Worm (Caenorhabditis elegans) whole organism, early embryonic: ENCODE data around the gene cah-1.
"Not testable (repeated sequence)": the region's sequence is repeated elsewhere in the genome, so short reads cannot be mapped to it uniquely, and the experiment has no call there.

Experiments
- B0310.2 ChIP-seq: sonication (generic microtip); optimal IDR thresholded peaks from 2 replicates; lab custom pipeline; 2016; ENCODE audit warnings: mild to moderate bottlenecking, missing genetic modification characterization, missing compliant biosample characterization
- F13C5.2 ChIP-seq: sonication (generic microtip); optimal IDR thresholded peaks from 2 replicates; lab custom pipeline; 2017; ENCODE audit warnings: mild to moderate bottlenecking, missing genetic modification characterization, inconsistent platforms, missing compliant biosample characterization
- aly-1 ChIP-seq: sonication (generic microtip); optimal IDR thresholded peaks from 2 replicates; lab custom pipeline; 2016; ENCODE audit warnings: missing genetic modification characterization, missing compliant biosample characterization
- ama-1 ChIP-seq: fragments of 150-350 bp; optimal IDR thresholded peaks from 2 replicates; lab custom pipeline; 2014
- ceh-13 ChIP-seq: fragments of 200-800 bp; sonication (Bioruptor generic); optimal IDR thresholded peaks from 2 replicates; lab custom pipeline; 2018; ENCODE audit warnings: mild to moderate bottlenecking, missing genetic modification characterization, missing compliant biosample characterization
- ceh-36 ChIP-seq: sonication (generic microtip); optimal IDR thresholded peaks from 2 replicates; lab custom pipeline; 2016; ENCODE audit warnings: missing genetic modification characterization, inconsistent platforms, missing compliant biosample characterization
- ets-7 ChIP-seq: sonication (generic microtip); optimal IDR thresholded peaks from 2 replicates; lab custom pipeline; 2016; ENCODE audit warnings: missing genotype, missing genetic modification characterization, missing compliant biosample characterization
- flt-1 ChIP-seq: fragments of 200-800 bp; sonication (Bioruptor generic); IDR thresholded peaks from 2 replicates; pipeline ENCODE4 v1.3.6; 2022; ENCODE audit warnings: missing genetic modification characterization, missing compliant biosample characterization
- hmbx-1 ChIP-seq: sonication (generic microtip); optimal IDR thresholded peaks from 2 replicates; lab custom pipeline; 2016; ENCODE audit warnings: mild to moderate bottlenecking, missing genetic modification characterization, missing compliant biosample characterization
- hmg-4 ChIP-seq: fragments of 200-800 bp; sonication (Bioruptor generic); optimal IDR thresholded peaks from 2 replicates; lab custom pipeline; 2018; ENCODE audit warnings: mild to moderate bottlenecking, missing genetic modification characterization, missing compliant biosample characterization
- hnd-1 ChIP-seq: sonication (generic microtip); optimal IDR thresholded peaks from 2 replicates; lab custom pipeline; 2016; ENCODE audit warnings: missing genetic modification characterization, missing compliant biosample characterization
- pes-1 ChIP-seq: fragments of 200-800 bp; sonication (Bioruptor generic); IDR thresholded peaks from 2 replicates; pipeline ENCODE4 v1.3.6; 2022; ENCODE audit warnings: missing genetic modification reagents, missing genetic modification characterization, missing compliant biosample characterization
- scrt-1 ChIP-seq: fragments of 200-800 bp; sonication (Bioruptor generic); IDR thresholded peaks from 2 replicates; pipeline ENCODE4 v1.3.6; 2022; ENCODE audit warnings: missing genetic modification characterization, missing compliant biosample characterization
- sea-1 ChIP-seq: fragments of 200-800 bp; sonication (Bioruptor generic); conservative IDR thresholded peaks from 2 replicates; pipeline ENCODE4 v1.3.6; 2022; ENCODE audit warnings: missing genetic modification characterization, missing compliant biosample characterization
- tbx-11 ChIP-seq: fragments of 200-800 bp; sonication (Bioruptor generic); IDR thresholded peaks from 2 replicates; pipeline ENCODE4 v1.3.6; 2022; ENCODE audit warnings: missing genetic modification characterization, missing compliant biosample characterization
- tbx-37 ChIP-seq: fragments of 200-800 bp; sonication (Bioruptor generic); conservative IDR thresholded peaks from 2 replicates; pipeline ENCODE4 v1.3.6; 2022; ENCODE audit warnings: missing genetic modification reagents, missing genetic modification characterization, missing compliant biosample characterization
- tra-4 ChIP-seq: sonication (generic microtip); optimal IDR thresholded peaks from 2 replicates; lab custom pipeline; 2017; ENCODE audit warnings: missing genetic modification characterization, missing compliant biosample characterization

The cah-1 gene

ce11 chrIII:5074398-5074797 is 11.0 kb downstream of the cah-1 start, which contains the start of gene ttbk-6:
ttbk-6 (plus strand) TSS chrIII:5074698.
- TF ChIP-seq ceh-13 (no peak), ama-1 (lab: Kevin White, UChicago) (no peak), scrt-1 (no peak), hmg-4 (no peak), B0310.2 (tag; lab: Kevin White, UChicago) (no peak), tbx-37 (GFP tag; lab: Robert Waterston, UW) (no peak), hnd-1 (tag; lab: Kevin White, UChicago) (no peak), tbx-11 (GFP tag; lab: Robert Waterston, UW) (no peak), sea-1 (no peak), aly-1 (tag; lab: Kevin White, UChicago) (no peak), pes-1 (GFP tag; lab: Robert Waterston, UW) (no peak), ceh-36 (no peak), tra-4 (tag; lab: Kevin White, UChicago) (no peak), hmbx-1 (tag; lab: Kevin White, UChicago) (no peak), ets-7 (tag; lab: Kevin White, UChicago) (no peak), flt-1 (GFP tag; lab: Robert Waterston, UW) (no peak), F13C5.2 (no peak)

- TF ChIP-seq ceh-36 (no peak), aly-1 (tag; lab: Kevin White, UChicago) (no peak), pes-1 (GFP tag; lab: Robert Waterston, UW) (no peak), sea-1 (no peak)
These were observed 13.9 kb downstream of the cah-1 start, which contains the start of gene C45G9.12 for ce11 chrIII:5071509-5071908. C45G9.12 (minus strand) TSS chrIII:5071609.

DNA sequence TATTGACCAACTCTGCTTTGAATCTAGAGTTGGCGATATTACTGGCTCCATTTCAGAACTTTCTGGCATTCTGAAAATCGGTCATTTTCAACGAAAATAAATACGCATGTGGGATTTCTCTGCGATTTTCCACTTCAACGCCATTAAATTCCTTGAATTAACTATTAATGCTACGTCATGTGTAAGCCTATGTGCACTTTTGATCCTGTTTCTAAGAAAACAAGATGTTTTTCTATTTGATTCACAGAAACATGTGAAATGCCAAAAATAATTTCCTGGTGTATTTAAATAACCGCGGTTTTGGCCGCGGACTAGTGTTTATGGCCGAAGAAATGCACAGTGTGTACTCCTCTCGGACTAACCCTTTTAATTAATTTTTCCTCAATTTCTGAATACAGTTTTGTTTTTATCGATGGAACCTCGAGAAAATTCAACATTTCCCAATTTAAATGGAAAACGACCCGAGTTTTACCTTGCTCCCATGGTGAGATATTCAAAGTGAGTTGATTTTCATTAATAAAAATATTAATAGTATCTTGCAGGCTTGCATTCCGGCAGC is 16.7 kb downstream of the cah-1 start, which contains the start of the genes C45G9.11 and C45G9.2:
Gene C45G9.11 (minus strand): TSS at position 51 of the 559 bp plus-strand sequence.
Gene C45G9.2 (plus strand): TSS at position 392 of the 559 bp plus-strand sequence.
- TF ChIP-seq tbx-37 (GFP tag; lab: Robert Waterston, UW) (peak; percentile 82; the same call in 1 of the 2 replicates), aly-1 (tag; lab: Kevin White, UChicago) (no peak), ama-1 (lab: Kevin White, UChicago) (no peak), B0310.2 (tag; lab: Kevin White, UChicago) (no peak), scrt-1 (no peak), F13C5.2 (peak; percentile 59), flt-1 (GFP tag; lab: Robert Waterston, UW) (0 out of 2 replicates have a peak, but pooled peaks have one; percentile 21), pes-1 (GFP tag; lab: Robert Waterston, UW) (no peak)

ce11 chrIII:5062406-5062805 is 23.0 kb downstream of the cah-1 start, which contains the start of gene C45G9.4:
C45G9.4 (plus strand) TSS chrIII:5062706.
- not testable (repeated sequence) for TF ChIP-seq pes-1 (GFP tag; lab: Robert Waterston, UW); hmbx-1 (tag; lab: Kevin White, UChicago); tra-4 (tag; lab: Kevin White, UChicago)

DNA sequence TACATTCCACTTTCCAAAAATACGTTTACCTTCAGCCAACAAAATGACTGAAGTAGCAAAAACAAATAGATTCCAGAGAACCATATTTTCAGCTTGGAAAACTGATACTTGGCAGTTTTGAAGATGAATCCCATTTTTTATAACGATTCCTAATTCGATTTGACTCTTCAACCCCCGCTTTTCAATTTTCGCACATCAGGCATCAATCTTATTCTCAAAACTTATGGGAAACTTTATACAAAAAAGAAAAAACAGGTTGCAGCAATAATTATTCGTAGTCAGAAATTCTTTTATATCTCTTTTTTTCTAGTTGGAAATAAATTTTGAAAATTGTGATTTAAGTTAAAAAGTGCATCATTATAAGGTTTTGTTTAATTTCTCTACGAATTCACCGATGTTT is 23.6 kb downstream of the cah-1 start, which contains the start of gene C45G9.10:
Gene C45G9.10 (minus strand): TSS at position 101 of the 400 bp plus-strand sequence.
- TF ChIP-seq scrt-1 (no peak), sea-1 (no peak), pes-1 (GFP tag; lab: Robert Waterston, UW) (no peak), B0310.2 (tag; lab: Kevin White, UChicago) (no peak), hmg-4 (no peak), tbx-11 (GFP tag; lab: Robert Waterston, UW) (no peak), hnd-1 (tag; lab: Kevin White, UChicago) (no peak), hmbx-1 (tag; lab: Kevin White, UChicago) (no peak), ets-7 (tag; lab: Kevin White, UChicago) (no peak), ama-1 (lab: Kevin White, UChicago) (no peak), tbx-37 (GFP tag; lab: Robert Waterston, UW) (no peak), F13C5.2 (no peak), tra-4 (tag; lab: Kevin White, UChicago) (no peak), ceh-13 (no peak), flt-1 (GFP tag; lab: Robert Waterston, UW) (no peak), ceh-36 (no peak), aly-1 (tag; lab: Kevin White, UChicago) (no peak)

ce11 chrIII:5055709-5056108 is 29.7 kb downstream of the cah-1 start, which contains the start of gene C45G9.9:
C45G9.9 (minus strand) TSS chrIII:5055809.
- not testable (repeated sequence) for TF ChIP-seq flt-1 (GFP tag; lab: Robert Waterston, UW); hmg-4; aly-1 (tag; lab: Kevin White, UChicago)

DNA sequence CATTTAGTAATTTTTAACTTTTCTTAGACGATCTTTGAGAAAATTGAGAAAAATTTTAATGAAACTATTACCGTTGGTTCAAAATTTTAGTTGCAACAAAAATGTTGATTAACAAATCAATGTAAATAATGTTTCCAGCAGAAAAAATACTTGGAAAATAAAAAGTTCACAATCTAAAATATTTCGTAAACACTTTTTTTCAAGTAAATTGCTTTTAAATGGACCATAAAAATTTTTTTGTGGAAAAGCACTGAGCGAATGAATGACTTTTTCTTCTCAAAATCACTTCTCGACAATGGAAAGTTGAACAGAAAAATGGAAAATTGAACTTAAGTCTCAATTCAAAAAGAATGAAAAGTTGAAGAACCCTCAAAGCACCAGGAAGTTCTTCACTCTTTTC is 31.9 kb downstream of the cah-1 start, which contains the start of gene C45G9.8:
Gene C45G9.8 (minus strand): TSS at position 101 of the 400 bp plus-strand sequence.
- TF ChIP-seq tbx-11 (GFP tag; lab: Robert Waterston, UW) (no peak), F13C5.2 (no peak), pes-1 (GFP tag; lab: Robert Waterston, UW) (no peak), flt-1 (GFP tag; lab: Robert Waterston, UW) (no peak), scrt-1 (no peak), tra-4 (tag; lab: Kevin White, UChicago) (no peak), ceh-36 (no peak), ets-7 (tag; lab: Kevin White, UChicago) (no peak), hmbx-1 (tag; lab: Kevin White, UChicago) (no peak)

DNA sequence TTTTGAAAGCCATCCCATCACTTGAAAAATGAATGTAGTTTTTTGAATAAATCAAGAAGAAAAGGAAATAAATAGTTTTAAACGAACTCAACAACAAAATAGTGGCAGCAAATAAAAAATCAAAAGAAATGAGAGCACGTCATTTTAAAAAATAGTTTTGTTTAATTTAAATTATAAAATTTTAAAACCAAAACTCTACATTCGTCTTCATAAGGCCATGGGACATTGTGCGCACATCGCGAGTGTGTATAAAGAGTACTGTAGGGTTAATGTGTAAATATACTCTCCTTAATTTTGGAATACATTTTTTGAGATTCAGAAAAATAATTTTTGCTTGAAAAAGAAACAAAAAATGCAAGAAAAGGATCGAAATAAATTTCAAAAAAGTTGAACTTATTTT is 33.5 kb downstream of the cah-1 start, which contains the start of gene C45G9.15:
Gene C45G9.15 (minus strand): TSS at position 101 of the 400 bp plus-strand sequence.
- no peak for TF ChIP-seq ets-7 (tag; lab: Kevin White, UChicago)
- no peak for TF ChIP-seq ceh-13
- no peak for TF ChIP-seq hmg-4
